Fruit fly (Drosophila melanogaster): ENCODE results near the gene Elys.

Elys gene

dm6 chrX:19622924-19623323, 29.2 kb upstream of the Elys start, which contains the start of the genes Naa20A and MKP-4 (continued):
- TF ChIP-seq Doc3 (GFP tag; IDR thresholded peaks at IDR 0.05; ENCODE audit: partially characterized antibody) (peak; percentile 58; the same call in 1 of the 3 replicates), CG6175 (GFP tag; IDR thresholded peaks at IDR 0.05) (no peak), chinmo (GFP tag; IDR thresholded peaks at IDR 0.05; ENCODE audit: partially characterized antibody) (peak; percentile 69; the same call in 1 of the 4 replicates), Gug (GFP tag; IDR thresholded peaks at IDR 0.05) (no peak), Poxn (GFP tag; IDR thresholded peaks at IDR 0.05) (no peak), Awh (GFP tag; IDR thresholded peaks at IDR 0.05) (no peak), Sry-β (GFP tag; optimal IDR thresholded peaks at IDR 0.05) (no peak), CG17359 (tag; optimal IDR thresholded peaks at IDR 0.05) (no peak), CG14965 (GFP tag; optimal IDR thresholded peaks at IDR 0.05; ENCODE audit: borderline replicate concordance) (no peak), sna (GFP tag; IDR thresholded peaks at IDR 0.05; ENCODE audit: partially characterized antibody) (peak; percentile 71; the same call in 1 of the 2 replicates), Kr (GFP tag; optimal IDR thresholded peaks at IDR 0.05) (no peak), CG14860 (GFP tag; IDR thresholded peaks at IDR 0.05; ENCODE audit: partially characterized antibody) (peak; percentile 59; the same call in 2 of the 3 replicates), CG9876 (GFP tag; optimal IDR thresholded peaks at IDR 0.05) (no peak), ato (GFP tag; IDR thresholded peaks at IDR 0.05; ENCODE audit: partially characterized antibody) (no peak), CG1233 (GFP tag; optimal IDR thresholded peaks at IDR 0.05) (no peak), al (GFP tag; IDR thresholded peaks at IDR 0.05) (no peak), CG14710 (tag; optimal IDR thresholded peaks at IDR 0.05) (peak; percentile 16), CG10959 (GFP tag; IDR thresholded peaks at IDR 0.05) (no peak), gt (GFP tag; IDR thresholded peaks at IDR 0.05) (no peak), CTCF (GFP tag; optimal IDR thresholded peaks at IDR 0.05) (no peak), CG11085 (GFP tag; IDR thresholded peaks at IDR 0.05) (no peak), rib (GFP tag; IDR thresholded peaks at IDR 0.05) (no peak), CG12104 (GFP tag; optimal IDR thresholded peaks at IDR 0.05) (no peak), B-H2 (GFP tag; optimal IDR thresholded peaks at IDR 0.05) (no peak), h (optimal IDR thresholded peaks at IDR 0.05) (no peak), gcm (GFP tag; optimal IDR thresholded peaks at IDR 0.05) (no peak), CG2678 (tag; optimal IDR thresholded peaks at IDR 0.05) (no peak), eyg (GFP tag; optimal IDR thresholded peaks at IDR 0.05) (no peak), TFAM (GFP tag; optimal IDR thresholded peaks at IDR 0.05) (no peak), tap (tag; optimal IDR thresholded peaks at IDR 0.05) (no peak), ap (GFP tag; IDR thresholded peaks at IDR 0.05) (no peak), C15 (GFP tag; IDR thresholded peaks at IDR 0.05) (no peak), bbx (GFP tag; IDR thresholded peaks at IDR 0.05; ENCODE audit: partially characterized antibody) (peak; percentile 76), CG12659 (GFP tag; optimal IDR thresholded peaks at IDR 0.05) (peak; percentile 36), schlank (tag; optimal IDR thresholded peaks at IDR 0.05) (no peak), CG7745 (tag; optimal IDR thresholded peaks at IDR 0.05) (no peak), vfl (GFP tag; optimal IDR thresholded peaks at IDR 0.05) (no peak), CG16813 (GFP tag; IDR thresholded peaks at IDR 0.05; ENCODE audit: partially characterized antibody) (peak; percentile 68), CG14050 (GFP tag; IDR thresholded peaks at IDR 0.05) (no peak), CG7556 (GFP tag; optimal IDR thresholded peaks at IDR 0.05) (no peak), CG18599 (GFP tag; optimal IDR thresholded peaks at IDR 0.05) (no peak), Stat92E (GFP tag; optimal IDR thresholded peaks at IDR 0.05) (no peak), ham (GFP tag; IDR thresholded peaks at IDR 0.05) (no peak), gce (GFP tag; IDR thresholded peaks at IDR 0.05) (no peak), H2.0 (GFP tag; IDR thresholded peaks at IDR 0.05) (no peak), CG16815 (GFP tag; optimal IDR thresholded peaks at IDR 0.05) (no peak), stwl (tag; optimal IDR thresholded peaks at IDR 0.05) (peak; percentile 48), Ada2b (GFP tag; IDR thresholded peaks at IDR 0.05) (no peak), CG33557 (GFP tag; optimal IDR thresholded peaks at IDR 0.05) (no peak), CG3726 (GFP tag; IDR thresholded peaks at IDR 0.05) (no peak), CG4854 (GFP tag; optimal IDR thresholded peaks at IDR 0.05) (no peak), NfI (GFP tag; optimal IDR thresholded peaks at IDR 0.05) (no peak)

Measured in whole organism, embryonic.